Fruit fly (Drosophila melanogaster): ENCODE data around the gene sfl.

sfl gene

dm6 chr3L:6482838-6483237 lies 12.6 kb upstream of the sfl start:
- TF ChIP-seq CTCF (optimal IDR thresholded peaks at IDR 0.05) = no peak
- TF ChIP-seq CG8478 (optimal IDR thresholded peaks at IDR 0.05) = no peak

- TF ChIP-seq CTCF (optimal IDR thresholded peaks at IDR 0.05) = no peak
- no peak for TF ChIP-seq CG8478 (optimal IDR thresholded peaks at IDR 0.05)
Observed at dm6 chr3L:6488405-6488804, 7.1 kb upstream of the sfl start, which contains the start of the genes CG10147 and Bulli. Gene CG10147 (minus strand): TSS chr3L:6488424. Gene Bulli (plus strand): TSS chr3L:6488681.

dm6 chr3L:6496053-6496921 lies 807 bp downstream of the sfl start:
- TF ChIP-seq CG8478 (optimal IDR thresholded peaks at IDR 0.05) (no peak), CTCF (optimal IDR thresholded peaks at IDR 0.05) (no peak)

dm6 chr3L:6496922-6497232 lies 1.4 kb downstream of the sfl start:
- no peak for TF ChIP-seq CG8478 (optimal IDR thresholded peaks at IDR 0.05)
- no peak for TF ChIP-seq CTCF (optimal IDR thresholded peaks at IDR 0.05)

- TF ChIP-seq CG8478 (optimal IDR thresholded peaks at IDR 0.05) (no peak), CTCF (optimal IDR thresholded peaks at IDR 0.05) (no peak)
Observed at dm6 chr3L:6497990-6498389, 2.5 kb downstream of the sfl start.

- TF ChIP-seq CTCF (optimal IDR thresholded peaks at IDR 0.05) (no peak), CG8478 (optimal IDR thresholded peaks at IDR 0.05) (no peak)
Observed at dm6 chr3L:6498602-6499001, 3.1 kb downstream of the sfl start.

dm6 chr3L:6500470-6500869 lies 5.0 kb downstream of the sfl start:
- TF ChIP-seq CTCF (optimal IDR thresholded peaks at IDR 0.05) (no peak), CG8478 (optimal IDR thresholded peaks at IDR 0.05) (no peak)

- TF ChIP-seq CG8478 (optimal IDR thresholded peaks at IDR 0.05) (no peak), CTCF (optimal IDR thresholded peaks at IDR 0.05) (no peak)
Observed at dm6 chr3L:6508083-6508482, 12.6 kb downstream of the sfl start.

dm6 chr3L:6512284-6512683 lies 16.8 kb downstream of the sfl start:
- TF ChIP-seq CG8478 (optimal IDR thresholded peaks at IDR 0.05) = no peak

dm6 chr3L:6516901-6517300 lies 21.4 kb downstream of the sfl start:
- TF ChIP-seq CG8478 (optimal IDR thresholded peaks at IDR 0.05) (no peak), CTCF (optimal IDR thresholded peaks at IDR 0.05) (no peak)

- TF ChIP-seq CTCF (optimal IDR thresholded peaks at IDR 0.05) (no peak), CG8478 (optimal IDR thresholded peaks at IDR 0.05) (no peak)
Observed at dm6 chr3L:6519678-6520077, 24.2 kb downstream of the sfl start.

- TF ChIP-seq CG8478 (optimal IDR thresholded peaks at IDR 0.05) = no peak
- no peak for TF ChIP-seq CTCF (optimal IDR thresholded peaks at IDR 0.05)
Observed at dm6 chr3L:6522785-6523184, 27.3 kb downstream of the sfl start.

dm6 chr3L:6530429-6530828 lies 34.9 kb downstream of the sfl start, which contains the start of gene betaTub65B:
Gene betaTub65B (plus strand): TSS chr3L:6530729.
- no peak for TF ChIP-seq CTCF (optimal IDR thresholded peaks at IDR 0.05)
- no peak for TF ChIP-seq CG8478 (optimal IDR thresholded peaks at IDR 0.05)

dm6 chr3L:6550178-6550977 lies 54.9 kb downstream of the sfl start, which contains the start of gene MCU:
Gene MCU (plus strand): TSS chr3L:6550738.
- no peak for TF ChIP-seq CG8478 (optimal IDR thresholded peaks at IDR 0.05)
- peak; percentile 76 to 81 for TF ChIP-seq CTCF (optimal IDR thresholded peaks at IDR 0.05)

- TF ChIP-seq CG8478 (optimal IDR thresholded peaks at IDR 0.05) = no peak
- no peak for TF ChIP-seq CTCF (optimal IDR thresholded peaks at IDR 0.05)
Observed at dm6 chr3L:6550978-6551339, 55.5 kb downstream of the sfl start.

dm6 chr3L:6551816-6552371 lies 56.4 kb downstream of the sfl start:
- TF ChIP-seq CG8478 (optimal IDR thresholded peaks at IDR 0.05) (no peak), CTCF (optimal IDR thresholded peaks at IDR 0.05) (no peak)
